Worm (Caenorhabditis elegans): Measurements from ENCODE around the gene D1054.8.
A peak's percentile ranks its signal among the peaks of the same experiment; 100 is the strongest.

D1054.8 gene

ce11 chrV:10813425-10814156 lies 29.5 kb downstream of the D1054.8 start, which contains the start of the genes C29A12.1 and lig-1:
Gene C29A12.1, minus strand, starts transcription at chrV:10813487.
Gene lig-1, plus strand, starts transcription at chrV:10814106.
- TF ChIP-seq lin-13 (tag; optimal IDR thresholded peaks at IDR 0.05): no peak
- no peak for TF ChIP-seq ham-2 (GFP tag; optimal IDR thresholded peaks at IDR 0.05)
- TF ChIP-seq ceh-83 (GFP tag; optimal IDR thresholded peaks at IDR 0.05): no peak
- no peak for TF ChIP-seq ceh-43 (GFP tag; optimal IDR thresholded peaks at IDR 0.05)
- peak; percentile 81 for TF ChIP-seq ceh-39 (tag; optimal IDR thresholded peaks at IDR 0.05)
- TF ChIP-seq nhr-76 (tag; optimal IDR thresholded peaks at IDR 0.05): no peak
- TF ChIP-seq elt-1 (tag; optimal IDR thresholded peaks at IDR 0.05; ENCODE audit: borderline replicate concordance, insufficient read depth): no peak
- no peak for TF ChIP-seq zip-8 (tag; optimal IDR thresholded peaks at IDR 0.05)
- no peak for TF ChIP-seq unc-39 (tag; optimal IDR thresholded peaks at IDR 0.05)
- TF ChIP-seq mep-1 (tag; optimal IDR thresholded peaks at IDR 0.05): peak; percentile 27

ce11 chrV:10814333-10814732 lies 30.2 kb downstream of the D1054.8 start:
- TF ChIP-seq ceh-39 (tag; optimal IDR thresholded peaks at IDR 0.05) (no peak), drap-1 (GFP tag; optimal IDR thresholded peaks at IDR 0.05) (no peak), pha-4 (tag; optimal IDR thresholded peaks at IDR 0.05) (no peak), mep-1 (tag; optimal IDR thresholded peaks at IDR 0.05) (no peak), nhr-237 (tag; optimal IDR thresholded peaks at IDR 0.05) (no peak), lin-32 (GFP tag; optimal IDR thresholded peaks at IDR 0.05) (no peak), ham-2 (GFP tag; optimal IDR thresholded peaks at IDR 0.05) (no peak), nhr-76 (tag; optimal IDR thresholded peaks at IDR 0.05) (no peak), bed-3 (GFP tag; optimal IDR thresholded peaks at IDR 0.05) (no peak), blmp-1 (tag; optimal IDR thresholded peaks at IDR 0.05) (no peak), unc-120 (tag; optimal IDR thresholded peaks at IDR 0.05; ENCODE audit: poor library complexity, severe bottlenecking) (no peak), unc-62 (GFP tag; optimal IDR thresholded peaks at IDR 0.05) (no peak), snpc-4 (tag; optimal IDR thresholded peaks at IDR 0.05) (no peak), cnd-1 (tag; optimal IDR thresholded peaks at IDR 0.05) (no peak), mls-2 (tag; optimal IDR thresholded peaks at IDR 0.05) (no peak)

ce11 chrV:10816831-10817230 lies 32.7 kb downstream of the D1054.8 start:
- TF ChIP-seq ces-1 (GFP tag; optimal IDR thresholded peaks at IDR 0.05): peak; percentile 88
- no peak for TF ChIP-seq unc-120 (tag; optimal IDR thresholded peaks at IDR 0.05; ENCODE audit: poor library complexity, severe bottlenecking)
- no peak for TF ChIP-seq mls-2 (tag; optimal IDR thresholded peaks at IDR 0.05)
- TF ChIP-seq hlh-1 (tag; optimal IDR thresholded peaks at IDR 0.05): no peak

ce11 chrV:10818498-10818897 lies 34.4 kb downstream of the D1054.8 start:
- TF ChIP-seq ces-1 (GFP tag; optimal IDR thresholded peaks at IDR 0.05): peak; percentile 94
- TF ChIP-seq lin-13 (tag; optimal IDR thresholded peaks at IDR 0.05): no peak

ce11 chrV:10824711-10825110 lies 40.6 kb downstream of the D1054.8 start, which contains the start of gene nrx-1:
Gene nrx-1, plus strand, starts transcription at chrV:10825011.
- TF ChIP-seq lin-32 (GFP tag; optimal IDR thresholded peaks at IDR 0.05) (no peak), M03D4.4 (tag; optimal IDR thresholded peaks at IDR 0.05) (no peak), mab-5 (tag; optimal IDR thresholded peaks at IDR 0.05) (no peak), mep-1 (tag; optimal IDR thresholded peaks at IDR 0.05) (no peak), ztf-11 (tag; optimal IDR thresholded peaks at IDR 0.05) (no peak), nhr-2 (tag; optimal IDR thresholded peaks at IDR 0.05) (no peak), ham-2 (GFP tag; optimal IDR thresholded peaks at IDR 0.05) (no peak), nhr-12 (tag; optimal IDR thresholded peaks at IDR 0.05) (no peak), ceh-39 (tag; optimal IDR thresholded peaks at IDR 0.05) (no peak), nhr-237 (tag; optimal IDR thresholded peaks at IDR 0.05) (no peak), mls-2 (tag; optimal IDR thresholded peaks at IDR 0.05) (no peak), unc-39 (tag; optimal IDR thresholded peaks at IDR 0.05) (no peak)

- no peak for TF ChIP-seq unc-120 (tag; optimal IDR thresholded peaks at IDR 0.05; ENCODE audit: poor library complexity, severe bottlenecking)
- TF ChIP-seq nhr-237 (tag; optimal IDR thresholded peaks at IDR 0.05): no peak
- no peak for TF ChIP-seq nhr-2 (tag; optimal IDR thresholded peaks at IDR 0.05)
- TF ChIP-seq ces-1 (GFP tag; optimal IDR thresholded peaks at IDR 0.05): no peak
- TF ChIP-seq lsy-2 (tag; optimal IDR thresholded peaks at IDR 0.05): no peak
- no peak for TF ChIP-seq drap-1 (GFP tag; optimal IDR thresholded peaks at IDR 0.05)
- TF ChIP-seq ceh-39 (tag; optimal IDR thresholded peaks at IDR 0.05): no peak
These were observed 48.8 kb downstream of the D1054.8 start for ce11 chrV:10832862-10833261.

All from whole organism, mixed stage, embryonic.